Fruit fly (Drosophila melanogaster) S2 (cell line): ENCODE data around the gene p38c.

Source experiments
- CG8478 ChIP-seq: fragments of >200 bp; optimal IDR thresholded peaks from 2 replicates; lab custom pipeline; 2018
- CTCF ChIP-seq, 2 experiments: fragments of >200 bp; optimal IDR thresholded peaks; 2 replicates each; lab custom pipeline; 2018

dm6 chr3R:24186188-24186587, 36.2 kb upstream of the p38c start, which contains the start of gene mora:
- TF ChIP-seq CG8478 (lab: Kevin White, UChicago) = no peak
- no peak for TF ChIP-seq CTCF (optimal IDR thresholded peaks at IDR 0.05; lab: Kevin White, UChicago)
